Fruit fly (Drosophila melanogaster) whole organism, wandering third instar larva: ENCODE data around the gene Cmpk.

Experiments
- CG9705 ChIP-seq: fragments of 200-800 bp; sonication (Bioruptor generic); optimal IDR thresholded peaks from 2 replicates; lab custom pipeline; 2018; ENCODE audit warnings: missing biosample characterization, mild to moderate bottlenecking, missing genetic modification characterization
- Dfd ChIP-seq: fragments of >200 bp; optimal IDR thresholded peaks from 2 replicates; lab custom pipeline; 2017; ENCODE audit warnings: missing biosample characterization, missing genetic modification characterization
- Dif ChIP-seq: fragments of 200-275, 200-300 bp; sonication (Bioruptor generic); optimal IDR thresholded peaks from 2 replicates; lab custom pipeline; 2018; ENCODE audit warnings: missing biosample characterization, missing genetic modification characterization; ENCODE audit not compliant: partially characterized antibody
- GATAd ChIP-seq: sonication (Bioruptor generic); optimal IDR thresholded peaks from 2 replicates; lab custom pipeline; 2016; ENCODE audit warnings: missing biosample characterization, missing genetic modification characterization
- HLH106 ChIP-seq: fragments of 200-800 bp; optimal IDR thresholded peaks from 3 replicates; lab custom pipeline; 2019; ENCODE audit warnings: missing biosample characterization, mild to moderate bottlenecking, missing genetic modification characterization, moderate library complexity
- Hnf4 ChIP-seq: fragments of 200-800 bp; sonication (Bioruptor generic); optimal IDR thresholded peaks from 2 replicates; lab custom pipeline; 2016; ENCODE audit warnings: missing biosample characterization, mild to moderate bottlenecking, missing genetic modification characterization
- Hr83 ChIP-seq: fragments of 200-300 bp; sonication (Bioruptor generic); optimal IDR thresholded peaks from 2 replicates; lab custom pipeline; 2016; ENCODE audit warnings: missing biosample characterization, mild to moderate bottlenecking, missing genetic modification characterization, moderate library complexity; ENCODE audit not compliant: poor library complexity, severe bottlenecking
- Jra ChIP-seq: sonication (Bioruptor generic); optimal IDR thresholded peaks from 2 replicates; lab custom pipeline; 2016; ENCODE audit warnings: missing biosample characterization, missing genetic modification characterization
- Mio ChIP-seq: sonication (Bioruptor generic); optimal IDR thresholded peaks from 2 replicates; lab custom pipeline; 2016; ENCODE audit warnings: missing biosample characterization, missing genetic modification characterization
- Myc ChIP-seq: fragments of >200 bp; optimal IDR thresholded peaks from 2 replicates; lab custom pipeline; 2017
- N ChIP-seq: fragments of >200 bp; optimal IDR thresholded peaks from 2 replicates; lab custom pipeline; 2018; ENCODE audit warnings: missing biosample characterization, missing external identifiers, missing genetic modification characterization
- OdsH ChIP-seq: fragments of 200-800 bp; sonication (Bioruptor generic); optimal IDR thresholded peaks from 2 replicates; lab custom pipeline; 2016; ENCODE audit warnings: missing biosample characterization, mild to moderate bottlenecking, missing genetic modification characterization
- Rel ChIP-seq, 2 experiments: fragments of 200-800 bp; sonication (Bioruptor generic) in 1 of 2; optimal IDR thresholded peaks; 2 replicates in 1 of 2; 3 replicates in 1 of 2; lab custom pipeline; 2016 to 2019; ENCODE audit warnings: mild to moderate bottlenecking in 2 of 2, missing biosample characterization in 2 of 2, missing genetic modification characterization in 2 of 2, moderate library complexity in 1 of 2
- Sp1 ChIP-seq: fragments of 200-800 bp; sonication (Bioruptor generic); optimal IDR thresholded peaks from 3 replicates; lab custom pipeline; 2019; ENCODE audit warnings: missing biosample characterization, mild to moderate bottlenecking, missing genetic modification characterization, moderate library complexity
- Vsx2 ChIP-seq: fragments of 200-300, 225-300 bp; sonication (Bioruptor generic); optimal IDR thresholded peaks from 2 replicates; lab custom pipeline; 2018; ENCODE audit warnings: missing biosample characterization, missing genetic modification characterization; ENCODE audit not compliant: partially characterized antibody
- brk ChIP-seq: fragments of 200-800 bp; sonication (Bioruptor generic); optimal IDR thresholded peaks from 2 replicates; lab custom pipeline; 2016; ENCODE audit warnings: missing biosample characterization, mild to moderate bottlenecking, missing genetic modification characterization
- dl ChIP-seq, 2 experiments: fragments of 175-275, 200-275 bp in 1 of 2; fragments of 200-275 bp in 1 of 2; sonication (Bioruptor generic); optimal IDR thresholded peaks; lab custom pipeline; 2018; ENCODE audit warnings: mild to moderate bottlenecking in 2 of 2, missing biosample characterization in 2 of 2, missing genetic modification characterization in 2 of 2, moderate library complexity in 2 of 2; ENCODE audit not compliant: partially characterized antibody in 2 of 2, insufficient read depth in 1 of 2
- dmrt93B ChIP-seq: fragments of 200-800 bp; sonication (Bioruptor generic); optimal IDR thresholded peaks from 2 replicates; lab custom pipeline; 2018; ENCODE audit warnings: missing biosample characterization, mild to moderate bottlenecking, missing genetic modification characterization
- dsf ChIP-seq: sonication (Bioruptor generic); optimal IDR thresholded peaks from 2 replicates; lab custom pipeline; 2016; ENCODE audit warnings: missing biosample characterization, missing genetic modification characterization, borderline replicate concordance
- foxo ChIP-seq, 2 experiments: fragments of 200-800 bp; sonication (Bioruptor generic); optimal IDR thresholded peaks; 2 replicates in 1 of 2; 3 replicates in 1 of 2; lab custom pipeline; 2016 to 2017; ENCODE audit warnings: missing biosample characterization in 2 of 2, missing genetic modification characterization in 2 of 2
- fru ChIP-seq: fragments of 200-800 bp; sonication (Bioruptor generic); optimal IDR thresholded peaks from 3 replicates; lab custom pipeline; 2016; ENCODE audit warnings: missing biosample characterization, mild to moderate bottlenecking, missing genetic modification characterization
- jim ChIP-seq: fragments of 175-275, 200-325 bp; sonication (Bioruptor generic); optimal IDR thresholded peaks from 2 replicates; lab custom pipeline; 2016; ENCODE audit warnings: missing biosample characterization, mild to moderate bottlenecking, missing genetic modification characterization
- lola ChIP-seq: fragments of >200 bp; optimal IDR thresholded peaks from 2 replicates; lab custom pipeline; 2017; ENCODE audit warnings: missing biosample characterization, missing genetic modification characterization
- psq ChIP-seq: fragments of 200-800 bp; sonication (Bioruptor generic); optimal IDR thresholded peaks from 3 replicates; lab custom pipeline; 2017; ENCODE audit warnings: missing biosample characterization, mild to moderate bottlenecking, missing genetic modification characterization, moderate library complexity
- rgr ChIP-seq: fragments of 200-800 bp; sonication (Bioruptor generic); optimal IDR thresholded peaks from 3 replicates; lab custom pipeline; 2016; ENCODE audit warnings: missing biosample characterization, mild to moderate bottlenecking, missing genetic modification characterization
- sage ChIP-seq: fragments of 200-800 bp; sonication (Bioruptor generic); optimal IDR thresholded peaks from 2 replicates; lab custom pipeline; 2016; ENCODE audit warnings: missing biosample characterization, mild to moderate bottlenecking, missing genetic modification characterization
- sv ChIP-seq: fragments of 200-800 bp; sonication (Bioruptor generic); optimal IDR thresholded peaks from 3 replicates; lab custom pipeline; 2016; ENCODE audit warnings: missing biosample characterization, missing genetic modification characterization
- tai ChIP-seq: sonication (Bioruptor generic); optimal IDR thresholded peaks from 2 replicates; lab custom pipeline; 2016; ENCODE audit warnings: missing biosample characterization, missing genetic modification characterization
- usp ChIP-seq: fragments of >200 bp; optimal IDR thresholded peaks from 2 replicates; lab custom pipeline; 2017; ENCODE audit warnings: missing biosample characterization, missing genetic modification characterization
- woc ChIP-seq: sonication (Bioruptor generic); optimal IDR thresholded peaks from 2 replicates; lab custom pipeline; 2016; ENCODE audit warnings: missing biosample characterization, mild to moderate bottlenecking, missing genetic modification characterization

The Cmpk gene

DNA sequence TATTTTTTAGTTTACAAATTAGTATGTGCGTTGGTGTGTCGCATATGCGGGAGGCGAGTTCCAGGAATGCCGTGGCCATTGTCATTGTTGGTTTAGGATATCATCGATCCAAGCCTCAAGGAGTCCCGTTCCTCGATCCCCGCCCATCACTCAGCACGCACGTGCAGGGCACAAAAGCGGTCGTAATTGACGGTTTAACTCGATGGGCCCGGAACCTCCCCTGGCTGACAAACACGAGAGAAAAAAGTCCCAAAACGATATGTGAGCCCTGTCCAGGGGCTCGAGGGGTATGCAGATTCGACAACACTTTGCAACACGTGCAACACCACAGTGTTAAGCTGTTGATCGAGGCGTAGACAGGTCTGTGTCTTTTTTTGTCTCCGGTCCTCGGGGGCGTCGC, 27.3 kb downstream of the Cmpk start:
- TF ChIP-seq dsf (no peak), Hnf4 (GFP tag; lab: Kevin White, UChicago) (no peak), dl (GFP tag; optimal IDR thresholded peaks at IDR 0.05; lab: Kevin White, UChicago; ENCODE audit: insufficient read depth in 1 of 2, partially characterized antibody in 2 of 2) (no peak), lola (GFP tag; lab: Kevin White, UChicago) (no peak), tai (GFP tag; lab: Kevin White, UChicago) (no peak), Hr83 (GFP tag; lab: Kevin White, UChicago) (no peak), HLH106 (tag; lab: Kevin White, UChicago) (no peak), Rel (GFP tag; optimal IDR thresholded peaks at IDR 0.05; lab: Kevin White, UChicago) (no peak), Rel (tag; optimal IDR thresholded peaks at IDR 0.05; lab: Kevin White, UChicago) (no peak), Vsx2 (no peak), rgr (GFP tag; lab: Kevin White, UChicago) (no peak), Dif (GFP tag; lab: Kevin White, UChicago) (no peak), woc (GFP tag; lab: Kevin White, UChicago) (no peak), fru (GFP tag; lab: Kevin White, UChicago) (no peak), Myc (lab: Kevin White, UChicago) (no peak)

DNA sequence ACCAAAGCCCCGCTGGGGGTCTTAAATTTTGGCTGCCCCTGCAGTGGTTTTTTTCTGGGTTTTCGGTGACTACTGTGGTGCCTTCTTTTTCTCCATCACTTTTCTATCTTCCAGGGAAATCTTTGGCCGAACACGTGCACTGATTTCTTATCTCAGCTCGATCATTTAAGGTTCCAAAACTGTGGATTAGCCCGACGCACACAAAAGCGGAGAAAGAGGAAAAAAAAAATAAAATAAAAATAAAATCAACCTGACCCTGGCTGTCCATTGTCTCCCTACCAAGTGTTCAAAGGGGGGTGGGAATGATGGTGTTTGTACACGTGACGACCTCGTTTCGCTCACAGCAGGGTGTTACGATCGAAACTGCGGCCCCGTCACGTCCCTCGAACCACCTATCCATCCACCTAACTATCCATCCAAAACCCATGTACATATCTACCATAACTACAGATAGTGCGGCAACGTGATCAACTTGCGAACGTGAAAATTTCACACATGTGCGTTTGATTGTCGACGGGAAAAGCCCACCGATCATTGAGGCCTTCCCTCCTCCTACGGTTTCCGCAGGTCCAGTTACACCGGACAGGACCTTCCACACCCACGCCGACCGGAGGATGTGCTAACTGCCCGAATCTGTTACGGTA, 28.5 kb downstream of the Cmpk start:
- TF ChIP-seq rgr (GFP tag; lab: Kevin White, UChicago) (no peak), OdsH (no peak), N (GFP tag; lab: Kevin White, UChicago) (no peak), dsf (no peak), tai (GFP tag; lab: Kevin White, UChicago) (no peak), Myc (lab: Kevin White, UChicago) (no peak), Dfd (GFP tag; lab: Kevin White, UChicago) (no peak), dl (GFP tag; optimal IDR thresholded peaks at IDR 0.05; lab: Kevin White, UChicago; ENCODE audit: insufficient read depth in 1 of 2, partially characterized antibody in 2 of 2) (no peak), Sp1 (no peak), Jra (GFP tag; lab: Kevin White, UChicago) (no peak), usp (GFP tag; lab: Kevin White, UChicago) (no peak), foxo (GFP tag; optimal IDR thresholded peaks at IDR 0.05; lab: Kevin White, UChicago) (no peak), Dif (GFP tag; lab: Kevin White, UChicago) (no peak), woc (GFP tag; lab: Kevin White, UChicago) (no peak)

DNA sequence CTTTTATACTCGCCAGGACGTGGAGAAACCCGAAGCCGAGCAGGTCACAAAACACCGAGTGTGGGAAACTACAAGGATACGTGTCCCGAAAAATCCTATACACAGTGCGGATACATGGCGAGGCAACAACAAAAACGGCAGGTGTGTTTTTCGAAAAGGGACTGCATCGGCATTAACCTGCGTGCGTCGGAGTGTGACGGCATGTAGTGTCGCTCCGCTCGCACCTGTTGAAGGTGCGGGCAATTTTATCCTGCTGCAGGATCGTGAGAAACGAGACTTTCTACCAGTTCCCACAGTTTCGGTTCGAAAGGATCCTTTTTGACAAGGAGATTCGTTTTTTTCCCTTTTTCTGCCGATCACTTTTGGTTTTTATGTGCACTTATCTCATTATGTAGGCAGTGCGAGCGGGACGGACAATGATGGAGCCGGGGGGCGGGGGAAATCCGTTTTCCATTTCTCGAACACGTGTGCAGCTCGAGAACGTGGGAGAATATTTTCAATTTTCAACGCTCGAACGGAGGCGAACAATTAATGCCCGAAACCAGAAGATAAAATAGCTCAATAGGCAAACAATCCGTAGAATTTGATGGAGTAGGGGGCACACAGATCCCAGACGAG, 30.5 kb downstream of the Cmpk start:
- no peak for TF ChIP-seq Dfd (GFP tag; lab: Kevin White, UChicago)
- no peak for TF ChIP-seq sage (GFP tag; lab: Kevin White, UChicago)
- TF ChIP-seq N (GFP tag; lab: Kevin White, UChicago) = no peak

DNA sequence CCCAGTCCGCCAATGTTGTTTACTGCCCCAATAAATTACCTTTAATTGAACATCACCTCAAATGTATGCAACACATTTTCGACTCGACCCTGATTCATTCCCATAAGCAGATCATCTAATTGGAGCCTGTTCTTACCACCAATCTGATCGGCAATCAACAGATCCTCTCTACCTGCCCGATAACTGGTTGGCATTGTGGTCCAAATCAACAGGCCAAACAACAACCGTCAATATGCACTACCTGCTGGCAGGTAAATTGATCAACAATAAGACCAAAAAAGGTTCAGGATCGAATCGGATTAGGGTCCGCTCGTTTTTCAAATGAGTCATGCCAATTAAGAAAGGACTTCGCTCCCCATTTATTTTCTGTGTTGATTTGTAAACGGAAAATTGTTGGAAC, 32.0 kb downstream of the Cmpk start:
- no peak for TF ChIP-seq Jra (GFP tag; lab: Kevin White, UChicago)
- no peak for TF ChIP-seq Mio (GFP tag; lab: Kevin White, UChicago)
- no peak for TF ChIP-seq brk
- no peak for TF ChIP-seq Hnf4 (GFP tag; lab: Kevin White, UChicago)
- TF ChIP-seq GATAd (GFP tag; lab: Kevin White, UChicago) = no peak
- TF ChIP-seq Dfd (GFP tag; lab: Kevin White, UChicago) = no peak
- no peak for TF ChIP-seq dmrt93B (GFP tag; lab: Kevin White, UChicago)
- TF ChIP-seq sv (GFP tag; lab: Kevin White, UChicago) = no peak
- no peak for TF ChIP-seq Hr83 (GFP tag; lab: Kevin White, UChicago)
- TF ChIP-seq tai (GFP tag; lab: Kevin White, UChicago) = no peak
- no peak for TF ChIP-seq foxo (GFP tag; optimal IDR thresholded peaks at IDR 0.05; lab: Kevin White, UChicago)
- no peak for TF ChIP-seq jim (GFP tag; lab: Kevin White, UChicago)
- TF ChIP-seq CG9705 (GFP tag; lab: Kevin White, UChicago) = no peak
- TF ChIP-seq Vsx2 = no peak
- TF ChIP-seq lola (GFP tag; lab: Kevin White, UChicago) = no peak
- no peak for TF ChIP-seq Myc (lab: Kevin White, UChicago)
- no peak for TF ChIP-seq psq (GFP tag; lab: Kevin White, UChicago)
- no peak for TF ChIP-seq fru (GFP tag; lab: Kevin White, UChicago)
- no peak for TF ChIP-seq Sp1
- no peak for TF ChIP-seq Rel (GFP tag; optimal IDR thresholded peaks at IDR 0.05; lab: Kevin White, UChicago)
- TF ChIP-seq Rel (tag; optimal IDR thresholded peaks at IDR 0.05; lab: Kevin White, UChicago) = no peak
